Worm (Caenorhabditis elegans) whole organism, L4 larva: Measurements from ENCODE around the gene C08G9.1.
A peak's percentile ranks its signal among the peaks of the same experiment; 100 is the strongest.

ENCODE experiments used
- D1046.2 ChIP-seq: fragments of 200-800 bp; sonication (Bioruptor generic); IDR thresholded peaks from 2 replicates; pipeline ENCODE4 v1.3.6; 2022; ENCODE audit warnings: missing genetic modification characterization, missing compliant biosample characterization
- F10B5.3 ChIP-seq: sonication (generic microtip); optimal IDR thresholded peaks from 2 replicates; lab custom pipeline; 2016; ENCODE audit warnings: mild to moderate bottlenecking, missing genetic modification characterization, missing compliant biosample characterization
- F26F4.8 ChIP-seq: fragments of 200-800 bp; sonication (Bioruptor generic); conservative IDR thresholded peaks from 2 replicates; pipeline ENCODE4 v1.3.6; 2022; ENCODE audit warnings: missing genetic modification characterization, missing compliant biosample characterization
- F49E8.2 ChIP-seq: sonication (generic microtip); optimal IDR thresholded peaks from 2 replicates; lab custom pipeline; 2016; ENCODE audit warnings: missing compliant biosample characterization, mild to moderate bottlenecking, missing genetic modification characterization, borderline replicate concordance
- T26A8.4 ChIP-seq: fragments of 200-800 bp; sonication (Bioruptor generic); IDR thresholded peaks from 2 replicates; pipeline ENCODE4 v1.3.6; 2022; ENCODE audit warnings: missing genetic modification characterization, missing compliant biosample characterization
- Y75B8A.6 ChIP-seq: fragments of 200-800 bp; sonication (Bioruptor generic); IDR thresholded peaks from 2 replicates; pipeline ENCODE4 v1.3.6; 2022; ENCODE audit warnings: missing genetic modification reagents, missing genetic modification characterization, missing compliant biosample characterization
- aha-1 ChIP-seq: fragments of 150-350 bp; peaks from one replicate; lab custom pipeline; 2014; ENCODE audit warnings: missing biosample characterization, missing genetic modification characterization
- arid-1 ChIP-seq: fragments of 200-800 bp; sonication (Bioruptor generic); conservative IDR thresholded peaks from 2 replicates; pipeline ENCODE4 v1.3.6; 2022; ENCODE audit warnings: missing genetic modification reagents, missing genetic modification characterization, missing compliant biosample characterization
- attf-4 ChIP-seq: sonication (generic microtip); optimal IDR thresholded peaks from 3 replicates; lab custom pipeline; 2017; ENCODE audit warnings: missing biosample characterization, missing genetic modification characterization
- ceh-28 ChIP-seq: fragments of 150-350 bp; optimal IDR thresholded peaks from 2 replicates; lab custom pipeline; 2014; ENCODE audit warnings: missing biosample characterization, missing genetic modification reagents, missing genetic modification characterization
- ceh-44 ChIP-seq: fragments of 200-800 bp; sonication (Bioruptor generic); IDR thresholded peaks from 2 replicates; pipeline ENCODE4 v1.3.6; 2022; ENCODE audit warnings: missing genetic modification reagents, missing genetic modification characterization, missing compliant biosample characterization
- ceh-62 ChIP-seq: sonication (generic microtip); optimal IDR thresholded peaks from 2 replicates; lab custom pipeline; 2017; ENCODE audit warnings: missing biosample characterization, missing genetic modification characterization
- ces-1 ChIP-seq: fragments of 150-350 bp; sonication (generic microtip); optimal IDR thresholded peaks from 4 replicates; lab custom pipeline; 2014; ENCODE audit warnings: missing biosample characterization, missing genetic modification reagents, missing genetic modification characterization
- cey-2 ChIP-seq: sonication (generic microtip); optimal IDR thresholded peaks from 3 replicates; lab custom pipeline; 2017; ENCODE audit warnings: missing genetic modification characterization, mild to moderate bottlenecking, missing compliant biosample characterization, antibody characterized with exemption, borderline replicate concordance; ENCODE audit not compliant: insufficient read depth
- ctbp-1 ChIP-seq: fragments of 200-800 bp; sonication (Bioruptor generic); IDR thresholded peaks from 2 replicates; pipeline ENCODE4 v1.3.6; 2022; ENCODE audit warnings: missing genetic modification reagents, missing genetic modification characterization, missing compliant biosample characterization
- daf-16 ChIP-seq, 3 experiments: sonication (generic microtip); optimal IDR thresholded peaks; 2 replicates each; lab custom pipeline; 2016 to 2017; ENCODE audit warnings: missing genetic modification characterization in 3 of 3, missing genetic modification reagents in 3 of 3, mild to moderate bottlenecking in 2 of 3, missing compliant biosample characterization in 2 of 3, missing biosample characterization in 1 of 3, moderate library complexity in 1 of 3
- dmd-6 ChIP-seq: fragments of 200-800 bp; sonication (Bioruptor generic); IDR thresholded peaks from 2 replicates; pipeline ENCODE4 v1.3.6; 2022; ENCODE audit warnings: missing genetic modification reagents, missing genetic modification characterization, missing compliant biosample characterization
- dmd-8 ChIP-seq: fragments of 200-800 bp; sonication (Bioruptor generic); IDR thresholded peaks from 2 replicates; pipeline ENCODE4 v1.3.6; 2022; ENCODE audit warnings: missing genetic modification characterization, missing compliant biosample characterization
- egl-27 ChIP-seq: sonication (generic microtip); optimal IDR thresholded peaks from 3 replicates; lab custom pipeline; 2017; ENCODE audit warnings: missing biosample characterization, missing genetic modification reagents, missing genetic modification characterization
- egl-43 ChIP-seq: fragments of 200-800 bp; sonication (Bioruptor generic); IDR thresholded peaks from 2 replicates; pipeline ENCODE4 v1.3.6; 2022; ENCODE audit warnings: missing genetic modification reagents, missing genetic modification characterization, missing compliant biosample characterization
- hif-1 ChIP-seq, 2 experiments: sonication (generic microtip); optimal IDR thresholded peaks; 2 replicates each; lab custom pipeline; 2016 to 2017; ENCODE audit warnings: missing compliant biosample characterization in 2 of 2, missing genetic modification characterization in 2 of 2, missing genetic modification reagents in 2 of 2, missing genotype in 2 of 2, mild to moderate bottlenecking in 1 of 2
- hmg-1.1 ChIP-seq: fragments of 200-800 bp; sonication (Bioruptor generic); IDR thresholded peaks from 2 replicates; pipeline ENCODE4 v1.3.6; 2022; ENCODE audit warnings: missing genetic modification reagents, missing genetic modification characterization, missing compliant biosample characterization
- jun-1 ChIP-seq: fragments of 150-350 bp; optimal IDR thresholded peaks from 2 replicates; lab custom pipeline; 2014; ENCODE audit warnings: missing biosample characterization, missing genetic modification reagents, missing genetic modification characterization
- lin-13 ChIP-seq: fragments of 150-350 bp; optimal IDR thresholded peaks from 2 replicates; lab custom pipeline; 2014; ENCODE audit warnings: missing biosample characterization, missing genetic modification reagents, missing genetic modification characterization
- lin-15B ChIP-seq: fragments of 150-350 bp; sonication (generic microtip); optimal IDR thresholded peaks from 3 replicates; lab custom pipeline; 2014; ENCODE audit warnings: missing biosample characterization, missing genetic modification characterization
- lin-38 ChIP-seq: fragments of 200-800 bp; sonication (Bioruptor generic); IDR thresholded peaks from 2 replicates; pipeline ENCODE4 v1.3.6; 2022; ENCODE audit warnings: missing genetic modification reagents, missing genetic modification characterization, missing compliant biosample characterization
- lir-3 ChIP-seq: sonication (generic microtip); optimal IDR thresholded peaks from 2 replicates; lab custom pipeline; 2016; ENCODE audit warnings: mild to moderate bottlenecking, missing genetic modification characterization, missing compliant biosample characterization
- lsy-2 ChIP-seq, 2 experiments: fragments of 150-350 bp in 1 of 2; sonication (generic microtip) in 1 of 2; optimal IDR thresholded peaks; 2 replicates each; lab custom pipeline; 2014 to 2017; ENCODE audit warnings: missing biosample characterization in 2 of 2, missing genetic modification characterization in 2 of 2
- mdl-1 ChIP-seq, 2 experiments: fragments of 150-350 bp in 1 of 2; sonication (generic microtip) in 1 of 2; optimal IDR thresholded peaks; 2 replicates each; lab custom pipeline; 2014 to 2017; ENCODE audit warnings: missing biosample characterization in 2 of 2, missing genetic modification characterization in 2 of 2
- mdt-29 ChIP-seq: fragments of 200-800 bp; sonication (Bioruptor generic); IDR thresholded peaks from 2 replicates; pipeline ENCODE4 v1.3.6; 2022; ENCODE audit warnings: missing genetic modification reagents, missing genetic modification characterization, missing compliant biosample characterization
- mep-1 ChIP-seq: fragments of 150-350 bp; sonication (generic microtip); optimal IDR thresholded peaks from 3 replicates; lab custom pipeline; 2014; ENCODE audit warnings: missing biosample characterization, missing genetic modification characterization
- nhr-10 ChIP-seq: fragments of 150-350 bp; optimal IDR thresholded peaks from 2 replicates; lab custom pipeline; 2014; ENCODE audit warnings: missing biosample characterization, missing genetic modification characterization
- nhr-11 ChIP-seq: fragments of 150-350 bp; optimal IDR thresholded peaks from 2 replicates; lab custom pipeline; 2014; ENCODE audit warnings: missing biosample characterization, missing genetic modification characterization
- nhr-111 ChIP-seq: fragments of 200-800 bp; sonication (Bioruptor generic); optimal IDR thresholded peaks from 2 replicates; lab custom pipeline; 2018; ENCODE audit warnings: mild to moderate bottlenecking, missing genetic modification characterization, missing compliant biosample characterization
- nhr-237 ChIP-seq: sonication (generic microtip); optimal IDR thresholded peaks from 2 replicates; lab custom pipeline; 2017; ENCODE audit warnings: missing biosample characterization, missing genetic modification characterization
- nhr-25 ChIP-seq: sonication (generic microtip); optimal IDR thresholded peaks from 2 replicates; lab custom pipeline; 2017; ENCODE audit warnings: missing genetic modification characterization, mild to moderate bottlenecking, missing compliant biosample characterization, antibody characterized with exemption, moderate library complexity, borderline replicate concordance; ENCODE audit not compliant: insufficient read depth
- nhr-41 ChIP-seq: fragments of 200-800 bp; sonication (Bioruptor generic); IDR thresholded peaks from 2 replicates; pipeline ENCODE4 v1.3.6; 2022; ENCODE audit warnings: missing genetic modification reagents, missing genetic modification characterization, missing compliant biosample characterization
- nhr-6 ChIP-seq: fragments of 150-350 bp; optimal IDR thresholded peaks from 2 replicates; lab custom pipeline; 2014; ENCODE audit warnings: missing biosample characterization, missing genetic modification characterization
- nhr-77 ChIP-seq: fragments of 150-350 bp; optimal IDR thresholded peaks from 2 replicates; lab custom pipeline; 2014; ENCODE audit warnings: missing biosample characterization, missing genetic modification characterization
- pha-4 ChIP-seq, 2 experiments: fragments of 150-350 bp in 1 of 2; fragments of 200-800 bp in 1 of 2; sonication (Bioruptor generic) in 1 of 2; IDR thresholded peaks in 1 of 2; optimal IDR thresholded peaks in 1 of 2; 2 replicates each; pipeline versions ENCODE4 v1.3.6 to Lab custom; 2014 to 2022; ENCODE audit warnings: missing genetic modification characterization in 2 of 2, missing genetic modification reagents in 2 of 2, missing biosample characterization in 1 of 2, missing compliant biosample characterization in 1 of 2
- saeg-2 ChIP-seq: fragments of 200-800 bp; sonication (Bioruptor generic); IDR thresholded peaks from 2 replicates; pipeline ENCODE4 v1.3.6; 2022; ENCODE audit warnings: missing genetic modification reagents, missing genetic modification characterization, missing compliant biosample characterization
- snpc-1.2 ChIP-seq: fragments of 200-800 bp; sonication (Bioruptor generic); IDR thresholded peaks from 2 replicates; pipeline ENCODE4 v1.3.6; 2022; ENCODE audit warnings: missing genetic modification reagents, missing genetic modification characterization, missing compliant biosample characterization
- spr-1 ChIP-seq: sonication (generic microtip); optimal IDR thresholded peaks from 2 replicates; lab custom pipeline; 2016; ENCODE audit warnings: mild to moderate bottlenecking, missing genetic modification characterization, missing compliant biosample characterization
- spr-3 ChIP-seq: fragments of 200-800 bp; sonication (Bioruptor generic); optimal IDR thresholded peaks from 2 replicates; lab custom pipeline; 2018; ENCODE audit warnings: mild to moderate bottlenecking, missing genetic modification characterization, missing compliant biosample characterization
- tra-1 ChIP-seq: fragments of 200-800 bp; sonication (Bioruptor generic); IDR thresholded peaks from 2 replicates; pipeline ENCODE4 v1.3.6; 2022; ENCODE audit warnings: missing genetic modification reagents, missing genetic modification characterization, missing compliant biosample characterization
- unc-130 ChIP-seq: sonication (generic microtip); optimal IDR thresholded peaks from 2 replicates; lab custom pipeline; 2016; ENCODE audit warnings: missing genetic modification reagents, missing genetic modification characterization, missing compliant biosample characterization
- zfp-2 ChIP-seq: sonication (generic microtip); optimal IDR thresholded peaks from 2 replicates; lab custom pipeline; 2016; ENCODE audit warnings: mild to moderate bottlenecking, missing genetic modification characterization, missing compliant biosample characterization
- zip-11 ChIP-seq: fragments of 200-800 bp; sonication (Bioruptor generic); IDR thresholded peaks from 2 replicates; pipeline ENCODE4 v1.3.6; 2022; ENCODE audit warnings: missing genetic modification characterization, missing compliant biosample characterization
- zip-2 ChIP-seq: fragments of 150-350 bp; optimal IDR thresholded peaks from 2 replicates; lab custom pipeline; 2014; ENCODE audit warnings: missing biosample characterization, missing genetic modification characterization
- ztf-7 ChIP-seq: fragments of 150-350 bp; optimal IDR thresholded peaks from 2 replicates; lab custom pipeline; 2014; ENCODE audit warnings: missing biosample characterization, missing genetic modification characterization

Gene C08G9.1

ce11 chrIV:7654212-7654778 is 4.3 kb upstream of the C08G9.1 start, which contains the start of gene nrde-4 (continued):
- TF ChIP-seq mep-1 = peak; percentile 82
- TF ChIP-seq F49E8.2 (tag; lab: Kevin White, UChicago) = no peak
- TF ChIP-seq tra-1 (GFP tag; lab: Robert Waterston, UW) = no peak
- no peak for TF ChIP-seq F10B5.3
- TF ChIP-seq ztf-7 (tag; lab: Kevin White, UChicago) = no peak
- peak in 1 of 2 experiments; percentile 71 for TF ChIP-seq hif-1 (tag; optimal IDR thresholded peaks at IDR 0.05; lab: Kevin White, UChicago)
- TF ChIP-seq nhr-11 (tag; lab: Kevin White, UChicago) = peak; percentile 46
- peak; percentile 86 for TF ChIP-seq nhr-77 (tag; lab: Kevin White, UChicago)
- no peak for TF ChIP-seq mdt-29 (GFP tag; lab: Robert Waterston, UW)
- TF ChIP-seq egl-27 (tag; lab: Kevin White, UChicago) = no peak
- no peak for TF ChIP-seq snpc-1.2
- TF ChIP-seq daf-16 (GFP tag; optimal IDR thresholded peaks at IDR 0.05; lab: Kevin White, UChicago) = no peak
- no peak for TF ChIP-seq daf-16 (tag; optimal IDR thresholded peaks at IDR 0.05; lab: Kevin White, UChicago)
- TF ChIP-seq Y75B8A.6 (GFP tag; lab: Robert Waterston, UW) = no peak
- no peak for TF ChIP-seq ceh-62 (tag; lab: Kevin White, UChicago)
- TF ChIP-seq nhr-25 (tag; lab: Kevin White, UChicago) = peak; percentile 52
- no peak for TF ChIP-seq lin-15B (tag; lab: Kevin White, UChicago)
- no peak for TF ChIP-seq ctbp-1 (GFP tag; lab: Robert Waterston, UW)
- TF ChIP-seq ceh-44 = no peak
- no peak for TF ChIP-seq attf-4 (tag; lab: Kevin White, UChicago)
- TF ChIP-seq jun-1 = no peak
- no peak; the same call in 1 of the 2 replicates for TF ChIP-seq dmd-6 (GFP tag; lab: Robert Waterston, UW)
- TF ChIP-seq ceh-28 (tag; lab: Kevin White, UChicago) = no peak
- TF ChIP-seq zfp-2 (tag; lab: Kevin White, UChicago) = no peak
- TF ChIP-seq zip-2 = no peak
- no peak for TF ChIP-seq F26F4.8 (GFP tag; lab: Robert Waterston, UW)
- TF ChIP-seq unc-130 (GFP tag; lab: Kevin White, UChicago) = peak; percentile 55
- TF ChIP-seq egl-43 (GFP tag; lab: Robert Waterston, UW) = no peak
- no peak for TF ChIP-seq nhr-10 (tag; lab: Kevin White, UChicago)
- no peak for TF ChIP-seq dmd-8
- TF ChIP-seq lsy-2 (tag; optimal IDR thresholded peaks at IDR 0.05; lab: Kevin White, UChicago) = peak in 1 of 2 experiments; percentile 74
- no peak for TF ChIP-seq lir-3 (tag; lab: Kevin White, UChicago)
- no peak for TF ChIP-seq cey-2 (tag; lab: Kevin White, UChicago)
- TF ChIP-seq T26A8.4 (GFP tag; lab: Robert Waterston, UW) = no peak
- TF ChIP-seq hmg-1.1 (GFP tag; lab: Robert Waterston, UW) = 0 out of 2 replicates have a peak, but pooled peaks have one; percentile 32
- peak; percentile 13 for TF ChIP-seq lin-13 (GFP tag; lab: Kevin White, UChicago)
- TF ChIP-seq saeg-2 (GFP tag; lab: Robert Waterston, UW) = no peak
- no peak for TF ChIP-seq nhr-41 (GFP tag; lab: Robert Waterston, UW)
- no peak for TF ChIP-seq mdl-1 (tag; optimal IDR thresholded peaks at IDR 0.05; lab: Kevin White, UChicago)
- peak; percentile 96 for TF ChIP-seq lin-38 (GFP tag; lab: Robert Waterston, UW)
- TF ChIP-seq nhr-111 (GFP tag; lab: Kevin White, UChicago) = no peak
- TF ChIP-seq spr-1 (tag; lab: Kevin White, UChicago) = no peak
- TF ChIP-seq spr-3 (GFP tag; lab: Kevin White, UChicago) = no peak
- peak; percentile 35; the same call in 1 of the 2 replicates for TF ChIP-seq pha-4 (GFP tag; IDR thresholded peaks at IDR 0.05; lab: Robert Waterston, UW)
- TF ChIP-seq pha-4 (tag; optimal IDR thresholded peaks at IDR 0.05; lab: Kevin White, UChicago) = peak; percentile 42
- no peak for TF ChIP-seq ces-1 (GFP tag; lab: Kevin White, UChicago)
- TF ChIP-seq zip-11 (GFP tag; lab: Robert Waterston, UW) = no peak
- no peak for TF ChIP-seq nhr-237 (tag; lab: Kevin White, UChicago)
- TF ChIP-seq aha-1 (tag; lab: Kevin White, UChicago) = no peak
- TF ChIP-seq arid-1 (GFP tag; lab: Robert Waterston, UW) = no peak
- TF ChIP-seq nhr-6 (tag; lab: Kevin White, UChicago) = peak; percentile 86
- no peak for TF ChIP-seq D1046.2 (GFP tag; lab: Robert Waterston, UW)
